Fruit fly (Drosophila melanogaster) whole organism, embryonic: ENCODE results near the gene CG7506.

Experiments
- CG12104 ChIP-seq: fragments of 200-800 bp; sonication (Bioruptor generic); optimal IDR thresholded peaks from 3 replicates; lab custom pipeline; 2016; ENCODE audit warnings: missing biosample characterization, missing genetic modification characterization
- CG1602 ChIP-seq: fragments of 200-800 bp; sonication (Bioruptor generic); optimal IDR thresholded peaks from 3 replicates; lab custom pipeline; 2016; ENCODE audit warnings: missing biosample characterization, missing genetic modification characterization
- CG18599 ChIP-seq: fragments of 200-800 bp; sonication (Bioruptor generic); optimal IDR thresholded peaks from 3 replicates; lab custom pipeline; 2017; ENCODE audit warnings: missing biosample characterization, missing genetic modification characterization, mild to moderate bottlenecking, moderate library complexity, missing genetic modification reagents
- CG3847 ChIP-seq: fragments of 200-800 bp; sonication (Bioruptor generic); IDR thresholded peaks from 2 replicates; pipeline ENCODE4 v1.3.6; 2022; ENCODE audit warnings: missing biosample characterization, missing genetic modification characterization
- CG4617 ChIP-seq: fragments of 200-800 bp; sonication (Bioruptor generic); optimal IDR thresholded peaks from 3 replicates; lab custom pipeline; 2016; ENCODE audit warnings: missing biosample characterization, missing genetic modification characterization, borderline replicate concordance
- CG6654 ChIP-seq: fragments of 200-800 bp; sonication (Bioruptor generic); optimal IDR thresholded peaks from 2 replicates; lab custom pipeline; 2017; ENCODE audit warnings: missing biosample characterization, mild to moderate bottlenecking, missing genetic modification characterization
- CG9215 ChIP-seq: fragments of 200-800 bp; sonication (Bioruptor generic); IDR thresholded peaks from 2 replicates; pipeline ENCODE4 v1.3.6; 2022; ENCODE audit warnings: missing biosample characterization, missing genetic modification characterization
- CkIIα-i1 ChIP-seq: fragments of 200-800 bp; sonication (Bioruptor generic); IDR thresholded peaks from 2 replicates; pipeline ENCODE4 v1.3.6; 2022; ENCODE audit warnings: missing biosample characterization, missing genetic modification characterization
- Hr39 ChIP-seq: fragments of >200 bp; optimal IDR thresholded peaks from 2 replicates; lab custom pipeline; 2017
- amos ChIP-seq: fragments of 200-800 bp; sonication (Bioruptor generic); IDR thresholded peaks from 2 replicates; pipeline ENCODE4 v1.3.6; 2022; ENCODE audit warnings: missing biosample characterization, missing genetic modification characterization; ENCODE audit not compliant: partially characterized antibody
- insv ChIP-seq, 2 experiments: fragments of 200-800 bp; sonication (Bioruptor generic); optimal IDR thresholded peaks; 3 replicates each; lab custom pipeline; 2016 to 2018; ENCODE audit warnings: missing biosample characterization in 2 of 2, missing genetic modification characterization in 2 of 2
- ssp ChIP-seq: fragments of 200-800 bp; sonication (Bioruptor generic); IDR thresholded peaks from 2 replicates; pipeline ENCODE4 v1.3.6; 2022; ENCODE audit warnings: missing biosample characterization, missing genetic modification characterization
- stwl ChIP-seq: fragments of 200-800 bp; sonication (Bioruptor generic); optimal IDR thresholded peaks from 3 replicates; lab custom pipeline; 2018; ENCODE audit warnings: missing biosample characterization, mild to moderate bottlenecking, missing genetic modification characterization, moderate library complexity
- usp ChIP-seq: fragments of >200 bp; optimal IDR thresholded peaks from 2 replicates; lab custom pipeline; 2017; ENCODE audit warnings: missing biosample characterization, missing genetic modification characterization

- no peak for TF ChIP-seq insv (GFP tag; optimal IDR thresholded peaks at IDR 0.05; lab: Kevin White, UChicago)
- no peak for TF ChIP-seq CG6654
- TF ChIP-seq Hr39: no peak
- no peak for TF ChIP-seq CG3847
- no peak for TF ChIP-seq usp
- TF ChIP-seq CG9215 (GFP tag; lab: Robert Waterston, UW): no peak
- no peak for TF ChIP-seq CG12104 (GFP tag; lab: Kevin White, UChicago)
- no peak for TF ChIP-seq ssp
- TF ChIP-seq stwl (tag; lab: Kevin White, UChicago): no peak
- TF ChIP-seq amos (GFP tag; lab: Robert Waterston, UW): no peak
- TF ChIP-seq CkIIα-i1 (GFP tag; lab: Robert Waterston, UW): no peak
- TF ChIP-seq CG4617 (GFP tag; lab: Kevin White, UChicago): no peak
- no peak for TF ChIP-seq CG18599 (GFP tag; lab: Kevin White, UChicago)
- no peak for TF ChIP-seq CG1602 (GFP tag; lab: Kevin White, UChicago)
Measured at dm6 chr3L:7633619-7634018, 7.8 kb downstream of the CG7506 start.
